Fruit fly (Drosophila melanogaster) whole organism, adult: ENCODE data around the gene Pfas.

ENCODE experiments used
- CG12768 ChIP-seq: fragments of 200-800 bp; sonication (Bioruptor generic); optimal IDR thresholded peaks from 2 replicates; lab custom pipeline; 2017; ENCODE audit warnings: missing biosample characterization, missing genetic modification characterization, mild to moderate bottlenecking, moderate library complexity, missing genetic modification reagents
- CG1620 ChIP-seq: fragments of 200-800 bp; sonication (Bioruptor generic); optimal IDR thresholded peaks from 2 replicates; lab custom pipeline; 2016; ENCODE audit warnings: missing biosample characterization, missing genetic modification characterization
- CG33017 ChIP-seq: fragments of 200-800 bp; sonication (Bioruptor generic); optimal IDR thresholded peaks from 2 replicates; lab custom pipeline; 2018; ENCODE audit warnings: missing biosample characterization, mild to moderate bottlenecking, missing genetic modification characterization, moderate library complexity
- Mnt ChIP-seq: fragments of 200-800 bp; sonication (Bioruptor generic); optimal IDR thresholded peaks from 2 replicates; lab custom pipeline; 2016; ENCODE audit warnings: missing biosample characterization, mild to moderate bottlenecking, missing genetic modification characterization

dm6 chr2L:6080329-6080728 lies 34.5 kb upstream of the Pfas start:
- peak; percentile 67 for TF ChIP-seq Mnt (GFP tag; lab: Kevin White, UChicago)
- peak; percentile 56 for TF ChIP-seq CG1620 (GFP tag; lab: Kevin White, UChicago)
- peak; percentile 87 for TF ChIP-seq CG12768 (GFP tag; lab: Kevin White, UChicago)
- peak; percentile 39 for TF ChIP-seq CG33017
